Fruit fly (Drosophila melanogaster): Measurements from ENCODE around the gene CG32638.
A peak's percentile ranks its signal among the peaks of the same experiment; 100 is the strongest.

The CG32638 gene

DNA sequence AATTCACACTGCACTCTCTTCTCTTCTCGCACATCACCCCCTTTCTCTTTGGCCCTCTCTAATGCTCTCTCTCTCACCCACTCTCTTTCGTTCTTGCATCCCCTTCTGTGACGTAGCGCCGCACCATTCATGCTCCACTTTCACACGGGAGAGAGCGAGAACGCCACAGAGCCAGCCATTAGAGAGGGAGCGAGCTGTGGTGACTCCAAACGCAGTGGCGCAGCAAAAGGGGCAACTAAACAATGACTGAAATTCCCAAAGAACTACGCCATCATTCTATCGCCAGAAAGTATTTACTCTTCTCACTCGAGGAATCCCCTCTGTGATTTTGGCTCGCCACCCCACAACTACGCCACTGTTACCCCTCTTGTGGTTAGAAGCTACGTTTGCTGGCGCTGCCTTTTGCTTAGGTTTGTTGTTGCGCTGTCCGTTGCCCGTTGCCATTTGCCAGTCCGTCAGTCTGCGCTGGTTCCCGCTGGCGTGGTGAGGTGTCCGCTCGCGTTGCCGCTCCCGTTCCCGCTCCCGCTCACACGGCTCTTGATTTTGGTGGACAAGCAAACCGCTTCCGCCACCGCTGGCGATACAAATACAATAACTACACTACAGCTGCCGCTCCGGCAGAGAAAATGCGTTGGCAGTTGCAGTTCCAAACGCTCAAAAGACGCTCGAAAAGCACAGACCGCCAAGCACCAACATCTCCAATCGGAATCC, 2.6 kb upstream of the CG32638 start (continued):
- TF ChIP-seq CHES-1-like (GFP tag; optimal IDR thresholded peaks at IDR 0.05) (peak; percentile 99), jumu (GFP tag; optimal IDR thresholded peaks at IDR 0.05) (peak; percentile 99), hkb (optimal IDR thresholded peaks at IDR 0.05) (no peak), hkb (GFP tag; IDR thresholded peaks at IDR 0.05) (peak; percentile 99), sc (optimal IDR thresholded peaks at IDR 0.05) (no peak), sc (GFP tag; optimal IDR thresholded peaks at IDR 0.05) (peak; percentile 94), Bteb2 (GFP tag; optimal IDR thresholded peaks at IDR 0.05) (peak; percentile 99), yki (optimal IDR thresholded peaks at IDR 0.05) (peak; percentile 93), CG4424 (GFP tag; optimal IDR thresholded peaks at IDR 0.05) (peak; percentile 99), CG30431 (GFP tag; optimal IDR thresholded peaks at IDR 0.05) (peak; percentile 99), CG9876 (GFP tag; optimal IDR thresholded peaks at IDR 0.05) (peak; percentile 99), ash1 (GFP tag; optimal IDR thresholded peaks at IDR 0.05) (peak; percentile 98), dmrt99B (tag; optimal IDR thresholded peaks at IDR 0.05) (peak; percentile 99), HHEX (GFP tag; optimal IDR thresholded peaks at IDR 0.05) (peak; percentile 99), zf30C (GFP tag; optimal IDR thresholded peaks at IDR 0.05) (peak; percentile 42), CG13287 (GFP tag; IDR thresholded peaks at IDR 0.05; ENCODE audit: partially characterized antibody) (peak; percentile 64; the same call in 1 of the 2 replicates), az2 (GFP tag; optimal IDR thresholded peaks at IDR 0.05) (peak; percentile 99), Hr3 (GFP tag; optimal IDR thresholded peaks at IDR 0.05) (peak; percentile 98), CG13424 (tag; optimal IDR thresholded peaks at IDR 0.05) (peak; percentile 98), Ets65A (GFP tag) (peak; percentile 100), ind (GFP tag; optimal IDR thresholded peaks at IDR 0.05) (peak; percentile 100), CG2202 (tag; optimal IDR thresholded peaks at IDR 0.05) (peak; percentile 95), aop (GFP tag; IDR thresholded peaks at IDR 0.05) (peak; percentile 97), CG13775 (GFP tag; optimal IDR thresholded peaks at IDR 0.05) (peak; percentile 97), wor (GFP tag; IDR thresholded peaks at IDR 0.05) (peak; percentile 97), jigr1 (GFP tag; IDR thresholded peaks at IDR 0.05) (peak; percentile 98), cato (GFP tag; optimal IDR thresholded peaks at IDR 0.05; ENCODE audit: borderline replicate concordance) (peak; percentile 96), Dfd (GFP tag; optimal IDR thresholded peaks at IDR 0.05) (no peak), CG34422 (GFP tag; IDR thresholded peaks at IDR 0.05) (peak; percentile 99), wdn (GFP tag; IDR thresholded peaks at IDR 0.05) (peak; percentile 99), ham (GFP tag; IDR thresholded peaks at IDR 0.05) (peak; percentile 98), CG12391 (tag; optimal IDR thresholded peaks at IDR 0.05) (peak; percentile 99), CG3838 (GFP tag; optimal IDR thresholded peaks at IDR 0.05) (peak; percentile 97), disco-r (GFP tag; optimal IDR thresholded peaks at IDR 0.05) (peak; percentile 99), dpn (GFP tag; optimal IDR thresholded peaks at IDR 0.05) (peak; percentile 99 to 100), Mad (GFP tag; optimal IDR thresholded peaks at IDR 0.05) (peak; percentile 99), Trl (optimal IDR thresholded peaks at IDR 0.05) (peak; percentile 96 to 98), Trl (GFP tag; optimal IDR thresholded peaks at IDR 0.05) (peak; percentile 99), CG16779 (GFP tag; IDR thresholded peaks at IDR 0.05) (peak; percentile 99), zen (tag; optimal IDR thresholded peaks at IDR 0.05) (peak; percentile 93), B-H2 (GFP tag; optimal IDR thresholded peaks at IDR 0.05) (peak; percentile 98), CG11456 (GFP tag; IDR thresholded peaks at IDR 0.05) (peak; percentile 100), en (GFP tag; optimal IDR thresholded peaks at IDR 0.05) (peak; percentile 97), onecut (GFP tag; IDR thresholded peaks at IDR 0.05) (peak; percentile 98), Rx (GFP tag; IDR thresholded peaks at IDR 0.05) (peak; percentile 99), CG10274 (GFP tag; optimal IDR thresholded peaks at IDR 0.05) (peak; percentile 96), Gsc (GFP tag; IDR thresholded peaks at IDR 0.05) (peak; percentile 97), CG32767 (GFP tag; IDR thresholded peaks at IDR 0.05) (peak; percentile 98), CG6854 (GFP tag; optimal IDR thresholded peaks at IDR 0.05) (peak; percentile 98), CG15011 (GFP tag; optimal IDR thresholded peaks at IDR 0.05) (peak; percentile 97), CoRest (tag; optimal IDR thresholded peaks at IDR 0.05) (peak; percentile 98), sens (GFP tag) (peak; percentile 100)
